Worm (Caenorhabditis elegans) whole organism, dauer: ENCODE measurements around the gene glb-19.

ENCODE experiments used
- unc-62 ChIP-seq: sonication (generic microtip); optimal IDR thresholded peaks from 2 replicates; lab custom pipeline; 2017; ENCODE audit warnings: missing biosample characterization, missing genetic modification reagents, missing genetic modification characterization

The glb-19 gene

DNA sequence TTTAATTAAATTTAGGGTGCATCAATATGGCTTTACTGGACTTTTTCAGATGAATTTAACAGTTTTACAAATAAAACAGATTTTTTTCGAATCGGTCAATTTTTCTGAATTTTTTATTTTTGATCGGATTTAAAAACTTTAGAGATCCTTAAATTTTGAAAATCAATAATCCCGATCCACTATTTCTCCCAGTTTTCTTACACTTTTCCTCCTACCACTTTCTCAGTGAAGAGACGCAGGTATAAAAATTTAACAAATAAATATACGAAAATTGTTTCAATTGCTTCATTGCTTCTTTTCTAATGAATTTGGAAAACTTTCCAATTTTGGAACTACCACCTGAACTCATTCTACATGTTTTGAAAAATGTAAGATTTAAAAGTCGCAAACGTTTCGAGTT, 10.2 kb upstream of the glb-19 start, which contains the start of gene K08C7.7:
TSS of gene K08C7.7 (plus strand) at position 301 of the 400 bp plus-strand sequence.
- no peak for TF ChIP-seq unc-62

DNA sequence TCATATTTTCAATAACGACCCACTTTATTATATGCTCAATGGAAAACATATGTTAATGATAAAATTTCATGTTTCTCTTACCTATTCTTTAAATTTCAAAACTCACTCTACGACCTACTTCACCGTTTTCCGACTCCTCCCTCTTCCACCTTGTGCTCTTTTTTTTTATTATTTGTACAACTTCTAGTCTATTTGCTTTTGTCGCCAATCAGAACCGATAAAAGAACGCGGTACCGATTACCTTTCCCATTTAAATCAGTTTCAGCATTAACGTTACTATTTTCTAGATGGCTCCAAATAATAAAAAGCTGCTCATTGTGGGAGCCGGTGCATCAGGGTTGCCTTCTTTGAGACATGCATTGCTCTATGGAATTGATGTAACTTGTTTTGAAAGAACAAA, 7.8 kb upstream of the glb-19 start, which contains the start of gene fmo-1:
TSS of gene fmo-1 (plus strand) at position 98 of the 400 bp plus-strand sequence.
- TF ChIP-seq unc-62 = no peak

DNA sequence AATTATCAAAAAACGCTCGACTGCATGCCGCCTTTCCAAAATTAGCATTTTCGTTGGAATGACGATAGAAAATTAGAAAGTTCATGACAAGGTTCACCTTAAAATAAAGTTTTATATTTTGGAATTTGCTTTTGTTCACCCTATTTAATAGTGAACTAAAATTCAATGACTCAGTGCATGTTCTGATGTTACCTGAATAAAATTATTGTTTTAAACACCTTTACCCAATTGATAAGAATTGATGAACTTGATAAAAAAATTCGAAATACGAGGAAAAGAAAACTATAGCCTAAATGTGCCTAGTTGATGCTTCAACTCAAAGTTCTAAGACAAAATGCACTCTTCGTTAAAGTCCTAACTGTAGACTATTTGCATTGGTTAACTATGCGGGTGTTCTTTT, 7.1 kb upstream of the glb-19 start:
- no peak for TF ChIP-seq unc-62

DNA sequence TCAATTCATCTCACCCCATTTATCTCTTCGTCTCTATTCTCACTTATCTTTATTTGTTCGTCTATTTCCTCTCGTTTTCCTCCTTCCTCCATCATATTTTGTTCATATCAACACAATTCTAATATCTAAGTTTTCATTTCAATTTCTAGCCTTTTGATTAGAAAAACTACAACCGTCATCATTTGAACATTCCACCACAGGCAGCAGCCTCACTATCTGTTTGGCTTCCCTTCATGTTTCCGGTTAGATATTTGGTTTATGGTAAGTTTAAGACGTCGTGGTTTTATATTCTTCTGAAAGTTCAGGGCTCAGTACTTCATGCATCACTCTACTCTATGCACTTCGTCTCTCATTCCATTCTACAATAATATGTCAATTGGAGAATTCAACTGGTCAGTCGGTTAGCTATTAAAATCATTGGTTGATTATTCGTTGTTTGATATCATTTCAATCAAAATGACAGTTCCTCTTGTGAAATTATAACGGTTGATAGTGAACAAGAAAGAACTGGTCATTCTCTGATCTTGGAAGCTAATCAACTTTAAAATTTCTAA, 2.9 kb upstream of the glb-19 start, which contains the start of gene K08C7.1:
TSS of gene K08C7.1 (plus strand) at position 43 of the 554 bp plus-strand sequence.
- TF ChIP-seq unc-62 = no peak

DNA sequence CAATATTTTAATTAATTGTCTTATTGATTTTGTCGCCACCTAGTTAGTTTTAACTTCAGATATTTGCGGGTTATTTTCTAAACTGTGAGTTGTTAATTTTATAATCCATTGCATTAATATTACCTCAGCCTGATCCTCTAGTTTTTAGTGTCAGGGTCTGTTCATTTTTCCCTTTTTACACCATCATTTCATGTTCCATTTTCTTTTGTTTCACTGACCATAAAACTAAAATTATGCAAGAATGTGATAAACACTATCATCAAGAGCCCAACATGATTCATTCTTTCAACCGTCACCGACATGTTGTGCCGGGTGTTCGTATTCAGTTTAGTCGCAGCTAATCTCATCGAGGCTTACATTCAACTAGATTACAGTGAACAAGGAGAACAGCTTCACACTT, 15.0 kb downstream of the glb-19 start, which contains the start of gene F56C4.2:
TSS of gene F56C4.2 (plus strand) at position 301 of the 400 bp plus-strand sequence.
- TF ChIP-seq unc-62 = no peak

DNA sequence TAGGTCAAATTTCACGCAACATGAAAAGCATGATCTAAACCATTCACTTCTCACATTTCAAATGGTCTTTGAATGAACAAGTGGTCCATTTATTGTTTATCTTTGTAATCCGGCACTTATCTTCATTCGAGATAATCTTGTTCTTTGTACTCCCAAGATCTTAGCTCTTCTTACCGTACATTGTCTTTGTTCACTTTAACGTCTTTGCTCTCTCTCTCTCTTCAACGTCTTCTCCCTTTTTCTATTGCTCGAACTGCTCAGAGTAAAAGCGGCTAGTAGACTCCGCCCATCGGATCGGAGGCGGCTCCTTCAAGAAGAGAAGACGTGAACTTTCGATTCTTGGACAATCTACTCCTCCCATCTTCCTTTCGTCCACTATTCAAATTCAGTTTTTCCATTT, 17.3 kb downstream of the glb-19 start, which contains the start of gene F56C4.1:
TSS of gene F56C4.1 (plus strand) at position 301 of the 400 bp plus-strand sequence.
- no peak for TF ChIP-seq unc-62

DNA sequence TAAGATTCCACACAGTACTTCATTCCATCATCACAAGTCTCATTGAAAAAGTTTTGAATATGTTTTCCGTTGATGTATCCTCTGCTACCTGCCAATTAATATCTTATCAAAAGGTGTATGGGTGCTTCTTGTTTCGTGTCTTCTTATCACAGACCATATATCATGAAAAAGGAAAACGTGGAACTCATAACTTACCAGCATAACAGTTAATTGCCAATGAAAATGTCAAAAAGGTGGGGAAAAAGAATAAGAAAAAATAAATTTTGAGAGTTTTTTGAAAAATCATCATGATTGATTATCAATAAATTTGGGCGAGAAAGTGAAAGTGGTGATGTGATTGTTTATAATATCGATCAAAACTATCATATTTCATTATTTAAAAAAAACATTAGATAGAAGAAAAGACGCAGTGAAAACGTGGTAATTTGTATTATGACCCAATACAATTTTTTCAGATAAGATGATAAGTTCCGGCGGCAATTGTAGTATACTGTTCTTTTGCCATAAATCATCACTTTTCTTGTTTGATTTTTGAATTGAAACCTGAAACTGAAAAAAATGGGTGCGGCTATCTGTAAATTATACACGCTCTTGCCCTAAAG, 22.9 kb downstream of the glb-19 start, which contains the start of gene F56C4.4:
TSS of gene F56C4.4 (minus strand) at position 315 of the 602 bp plus-strand sequence.
- TF ChIP-seq unc-62 = no peak

DNA sequence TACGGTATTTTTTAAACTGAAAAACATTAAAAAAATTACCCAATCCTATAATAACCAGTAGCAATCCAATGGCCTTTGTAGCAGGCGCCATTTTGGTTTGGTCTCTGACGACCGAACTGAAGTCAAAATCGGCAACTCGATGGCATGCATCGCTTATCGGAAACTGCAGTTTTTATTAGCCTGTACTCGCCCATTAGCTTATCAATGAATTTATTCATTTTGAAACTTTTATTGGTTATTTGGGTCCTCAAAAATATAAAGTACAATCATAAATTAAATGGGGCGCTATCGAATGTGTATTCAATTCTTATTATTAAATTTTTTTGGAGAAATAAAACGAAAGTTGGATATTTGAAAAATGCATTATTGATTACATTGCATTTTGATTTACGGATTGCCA, 25.2 kb downstream of the glb-19 start, which contains the start of gene R09H10.5:
TSS of gene R09H10.5 (minus strand) at position 106 of the 400 bp plus-strand sequence.
- TF ChIP-seq unc-62 = no peak

DNA sequence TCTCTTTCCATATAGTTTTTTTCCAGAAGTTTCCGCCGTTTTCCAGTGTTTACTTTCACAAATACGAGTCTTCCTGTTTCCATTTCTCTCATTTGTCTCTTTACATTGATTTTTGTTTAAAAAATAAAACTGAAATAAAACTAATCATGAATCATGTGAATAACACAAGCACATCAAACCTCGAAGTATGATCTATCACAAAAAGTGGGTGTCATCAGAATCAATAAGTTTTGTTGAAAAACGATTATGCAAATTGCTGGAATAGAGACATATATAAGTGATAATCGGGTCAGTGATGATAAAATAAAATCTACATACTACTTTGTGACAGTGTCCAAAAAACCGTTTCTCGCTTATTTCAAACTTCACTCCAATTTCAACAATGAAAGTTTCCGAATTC, 33.1 kb downstream of the glb-19 start, which contains the start of gene R09H10.7:
TSS of gene R09H10.7 (plus strand) at position 301 of the 400 bp plus-strand sequence.
- TF ChIP-seq unc-62 = no peak

DNA sequence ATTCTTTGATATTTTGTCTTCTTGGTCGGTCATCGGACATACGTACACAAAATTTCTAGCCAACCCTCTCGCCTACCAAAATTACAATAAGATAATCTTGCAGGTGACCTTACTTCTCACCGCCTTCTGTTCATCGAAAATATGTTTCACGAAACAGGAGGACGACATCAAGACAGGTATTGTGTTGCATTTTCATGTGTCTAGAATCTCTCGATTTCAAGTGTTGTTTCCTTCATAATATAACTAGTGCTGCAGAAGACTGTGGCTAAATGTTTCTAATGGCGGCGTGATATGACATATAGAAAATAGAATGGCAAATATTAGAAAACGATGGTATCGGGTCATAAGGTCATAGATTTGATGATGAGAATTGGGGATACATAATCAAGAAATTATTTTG, 36.8 kb downstream of the glb-19 start:
- TF ChIP-seq unc-62 = no peak

DNA sequence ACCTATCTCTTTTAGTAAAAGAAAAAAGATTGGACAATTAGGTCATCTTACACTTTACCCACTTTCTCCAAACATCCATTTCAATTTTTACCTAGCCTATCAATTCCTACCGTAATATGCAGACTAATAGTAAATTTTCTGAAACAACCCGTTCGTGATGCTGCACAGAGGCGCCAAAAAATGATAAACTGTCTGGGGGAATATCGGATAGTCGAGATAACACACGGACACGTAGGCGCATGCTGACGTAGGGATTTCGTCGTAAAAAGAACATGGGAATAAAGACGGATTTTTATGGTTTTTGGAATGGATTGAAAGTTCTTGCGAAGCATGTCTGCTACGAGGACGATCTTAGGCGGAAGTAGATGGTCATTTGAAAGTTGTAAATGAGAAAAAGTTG, 37.6 kb downstream of the glb-19 start:
- no peak for TF ChIP-seq unc-62

DNA sequence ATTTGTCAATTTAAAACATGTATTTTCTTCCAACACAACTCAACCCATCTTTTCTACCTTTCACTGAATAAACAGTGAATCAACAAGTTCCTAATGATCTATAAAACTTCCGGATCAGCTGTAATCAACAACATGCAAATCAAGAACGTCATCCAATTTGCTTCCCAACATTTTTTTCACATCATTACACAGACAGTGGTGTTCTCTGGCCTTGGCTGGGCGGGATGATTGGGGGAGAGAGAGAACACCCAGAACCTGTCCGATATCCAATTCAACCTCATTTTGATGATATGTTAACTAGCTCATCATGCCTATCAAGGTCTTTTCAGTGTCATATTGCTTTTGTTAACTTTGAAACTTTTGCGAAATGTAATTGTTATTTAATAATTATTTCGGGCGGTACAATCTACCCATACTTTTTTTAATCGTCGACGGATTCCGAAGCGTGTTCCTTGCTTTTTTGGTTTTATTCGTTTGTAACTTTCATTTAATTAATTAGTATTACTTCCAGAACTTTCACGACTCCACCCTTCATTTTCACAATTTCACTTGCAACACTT, 38.9 kb downstream of the glb-19 start, which contains the start of gene ptr-14:
TSS of gene ptr-14 (plus strand) at position 510 of the 560 bp plus-strand sequence.
- no peak for TF ChIP-seq unc-62

DNA sequence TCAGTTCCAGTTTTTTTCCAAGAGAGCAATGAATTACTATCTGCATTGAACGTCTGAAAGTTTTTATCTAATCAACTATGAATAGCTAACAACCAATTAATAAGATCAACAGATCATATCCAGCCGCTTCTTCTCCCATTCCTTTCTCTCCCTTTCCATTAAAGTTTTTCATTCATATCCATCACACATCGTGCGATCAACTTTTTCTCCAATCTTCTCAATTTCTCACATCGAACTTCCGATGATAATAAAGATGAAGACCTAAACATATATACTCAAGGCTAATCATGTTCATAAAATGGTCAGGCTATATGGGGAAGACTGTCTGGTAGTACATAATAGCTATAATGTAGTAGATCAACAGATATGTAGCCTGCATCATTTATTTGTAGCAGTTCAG, 41.7 kb downstream of the glb-19 start:
- no peak for TF ChIP-seq unc-62

DNA sequence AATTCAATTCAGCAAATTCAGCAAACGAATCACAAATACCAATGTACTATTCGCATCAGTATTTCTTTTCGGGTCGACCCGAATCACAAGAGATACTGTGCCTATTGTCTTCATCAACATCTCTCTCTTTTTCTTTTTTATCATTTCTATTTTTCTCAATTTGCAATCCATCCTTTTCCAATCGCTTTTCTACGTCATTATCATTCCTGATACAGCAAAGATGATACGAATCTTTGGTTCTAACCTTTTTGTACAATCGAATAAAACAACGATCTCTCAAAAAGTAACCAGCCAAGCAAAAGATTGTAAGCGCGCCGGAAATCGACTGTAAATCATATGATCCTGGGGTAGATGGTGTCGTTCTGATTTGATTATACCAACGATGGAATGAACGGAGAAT, 44.0 kb downstream of the glb-19 start:
- no peak for TF ChIP-seq unc-62

DNA sequence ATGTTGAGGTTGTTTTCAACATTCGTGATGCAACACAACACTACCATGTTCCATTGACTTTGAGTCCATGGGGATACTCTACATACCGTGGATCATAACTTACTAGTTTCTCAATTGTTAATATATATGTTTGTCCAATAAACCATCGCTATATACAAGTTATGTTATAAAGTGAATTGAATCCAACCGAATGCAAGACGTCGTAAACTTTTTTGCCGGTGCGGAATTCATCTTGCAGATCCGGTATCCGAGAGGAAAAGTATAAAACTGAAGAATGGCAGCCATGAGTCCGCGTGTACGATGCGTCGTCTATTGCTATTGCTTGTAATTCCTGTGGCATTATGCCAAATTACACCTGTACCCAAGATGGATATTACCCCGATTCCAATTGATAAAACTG, 45.7 kb downstream of the glb-19 start, which contains the start of gene R09H10.6:
TSS of gene R09H10.6 (plus strand) at position 301 of the 400 bp plus-strand sequence.
- no peak for TF ChIP-seq unc-62

DNA sequence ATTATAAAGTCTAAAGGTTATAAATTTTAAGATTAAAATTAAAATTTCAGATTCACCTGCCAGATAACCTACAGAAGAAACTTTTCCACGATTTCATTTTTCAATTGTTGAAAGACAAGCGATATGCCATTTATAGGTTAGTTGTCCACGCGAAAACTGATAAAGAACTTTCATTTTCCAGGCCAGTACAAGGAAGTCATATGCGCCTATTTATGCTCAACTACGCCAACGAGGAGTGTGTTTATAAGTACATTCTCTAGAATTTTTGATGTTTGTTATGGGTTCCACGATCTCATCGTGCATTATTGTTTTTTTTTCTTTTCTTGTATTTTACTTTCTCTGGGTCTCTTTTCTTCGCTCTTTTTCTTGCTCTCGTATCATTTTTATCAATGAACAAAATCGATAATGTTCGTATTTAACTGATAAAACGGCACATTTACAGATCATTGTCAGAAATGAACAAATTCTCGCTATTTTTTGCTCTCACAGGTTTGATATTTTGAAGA, 47.3 kb downstream of the glb-19 start, which contains the start of gene R09H10.3:
TSS of gene R09H10.3 (plus strand) at position 456 of the 506 bp plus-strand sequence.
- no peak for TF ChIP-seq unc-62

DNA sequence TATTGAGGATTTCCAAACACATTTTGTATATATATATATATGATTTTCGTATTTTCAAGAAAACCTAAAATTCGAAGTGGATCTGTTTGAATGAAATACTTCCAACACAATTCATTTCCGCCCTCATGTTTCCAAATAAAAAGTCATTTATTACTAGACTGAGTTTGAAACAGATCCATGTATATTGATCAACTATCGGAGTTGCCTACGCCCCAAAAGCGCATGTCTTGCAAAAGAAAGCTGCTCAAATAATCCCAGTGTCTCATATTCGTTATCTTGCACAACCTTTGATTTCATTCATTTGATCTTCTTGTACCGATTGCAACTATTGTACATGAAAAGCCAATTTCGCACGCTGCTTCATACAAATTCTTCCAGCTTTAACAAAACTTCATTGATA, 51.3 kb downstream of the glb-19 start, which contains the start of gene R09H10.2:
TSS of gene R09H10.2 (plus strand) at position 301 of the 400 bp plus-strand sequence.
- no peak for TF ChIP-seq unc-62
